Worm (Caenorhabditis elegans): Measurements from ENCODE around the gene K09E9.1.

- TF ChIP-seq nhr-129 (tag; optimal IDR thresholded peaks at IDR 0.05) (no peak), unc-39 (tag; optimal IDR thresholded peaks at IDR 0.05) (no peak), ztf-11 (tag; optimal IDR thresholded peaks at IDR 0.05) (no peak)
Measured at ce11 chrX:15585144-15585543, 35.2 kb upstream of the K09E9.1 start.

Data from whole organism, L2 larva.